Worm (Caenorhabditis elegans): ENCODE data around the gene glt-3.

Gene glt-3

DNA sequence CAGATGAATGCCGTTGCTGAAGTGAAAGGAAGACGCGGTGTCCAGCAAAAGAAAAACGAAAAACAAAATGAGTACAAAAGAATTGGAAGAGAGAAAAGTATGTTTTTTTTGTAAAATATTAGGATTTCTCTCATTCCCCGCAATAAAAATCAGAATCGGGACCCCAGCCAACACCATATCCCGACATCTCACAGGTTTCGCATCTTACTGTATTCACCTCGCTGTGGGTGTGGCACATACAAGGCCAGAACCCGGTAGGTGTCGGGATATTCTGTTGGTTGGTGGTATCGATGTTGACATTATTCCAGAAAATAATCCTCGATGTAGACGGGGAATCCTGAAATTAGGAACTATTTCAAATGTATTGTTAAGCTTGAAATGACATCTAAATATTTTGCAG lies 13.3 kb upstream of the glt-3 start:
- no peak for TF ChIP-seq bed-3 (GFP tag; optimal IDR thresholded peaks at IDR 0.05)
- no peak for TF ChIP-seq ceh-83 (GFP tag; optimal IDR thresholded peaks at IDR 0.05)
- TF ChIP-seq nhr-12 (tag; optimal IDR thresholded peaks at IDR 0.05): no peak
- TF ChIP-seq hlh-1 (tag; optimal IDR thresholded peaks at IDR 0.05): no peak
- no peak for TF ChIP-seq drap-1 (GFP tag; optimal IDR thresholded peaks at IDR 0.05)
- TF ChIP-seq lin-32 (GFP tag; optimal IDR thresholded peaks at IDR 0.05): no peak
- no peak for TF ChIP-seq snpc-4 (tag; optimal IDR thresholded peaks at IDR 0.05)
- no peak for TF ChIP-seq mep-1 (tag; optimal IDR thresholded peaks at IDR 0.05)
- TF ChIP-seq tbx-8 (GFP tag; optimal IDR thresholded peaks at IDR 0.05): no peak
- no peak for TF ChIP-seq ztf-11 (tag; optimal IDR thresholded peaks at IDR 0.05)
- no peak for TF ChIP-seq blmp-1 (tag; optimal IDR thresholded peaks at IDR 0.05)
- no peak for TF ChIP-seq lsy-2 (tag; optimal IDR thresholded peaks at IDR 0.05)
- no peak for TF ChIP-seq nhr-76 (tag; optimal IDR thresholded peaks at IDR 0.05)
- TF ChIP-seq pha-4 (tag; optimal IDR thresholded peaks at IDR 0.05): no peak
- no peak for TF ChIP-seq unc-120 (tag; optimal IDR thresholded peaks at IDR 0.05; ENCODE audit: poor library complexity, severe bottlenecking)

DNA sequence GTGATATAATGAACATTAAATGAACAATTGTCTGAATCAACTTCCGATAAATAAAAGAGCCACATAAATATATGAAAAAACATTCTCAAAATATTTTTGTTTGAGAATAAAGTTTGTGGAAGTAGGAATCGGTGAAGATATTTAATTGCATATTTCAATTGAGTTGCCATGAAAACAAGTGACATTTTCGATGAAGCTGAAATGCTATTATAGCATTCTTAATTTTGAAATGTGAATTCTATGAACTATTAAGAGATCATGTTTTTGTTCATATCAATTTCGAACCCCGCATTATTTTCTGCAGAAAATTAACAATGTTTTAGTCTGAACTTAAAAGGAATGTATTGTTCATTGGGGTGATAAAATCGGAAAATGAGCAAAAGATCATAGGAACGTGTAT lies 7.9 kb upstream of the glt-3 start, which contains the start of gene irld-21:
irld-21 (minus strand) TSS at position 101 of the 400 bp plus-strand sequence.
- TF ChIP-seq mep-1 (tag; optimal IDR thresholded peaks at IDR 0.05) (no peak), blmp-1 (tag; optimal IDR thresholded peaks at IDR 0.05) (no peak), unc-39 (tag; optimal IDR thresholded peaks at IDR 0.05) (no peak), nhr-12 (tag; optimal IDR thresholded peaks at IDR 0.05) (no peak), sptf-1 (tag; optimal IDR thresholded peaks at IDR 0.05) (no peak), mab-5 (tag; optimal IDR thresholded peaks at IDR 0.05) (no peak), unc-120 (tag; optimal IDR thresholded peaks at IDR 0.05; ENCODE audit: poor library complexity, severe bottlenecking) (no peak), unc-62 (GFP tag; optimal IDR thresholded peaks at IDR 0.05) (no peak), elt-1 (tag; optimal IDR thresholded peaks at IDR 0.05; ENCODE audit: borderline replicate concordance, insufficient read depth) (no peak), zip-8 (tag; optimal IDR thresholded peaks at IDR 0.05) (no peak), ceh-83 (GFP tag; optimal IDR thresholded peaks at IDR 0.05) (no peak), flh-1 (GFP tag; optimal IDR thresholded peaks at IDR 0.05) (no peak), nhr-2 (tag; optimal IDR thresholded peaks at IDR 0.05) (no peak), lsy-2 (tag; optimal IDR thresholded peaks at IDR 0.05) (no peak), cnd-1 (tag; optimal IDR thresholded peaks at IDR 0.05) (no peak), drap-1 (GFP tag; optimal IDR thresholded peaks at IDR 0.05) (no peak), pha-4 (tag; optimal IDR thresholded peaks at IDR 0.05) (no peak)

DNA sequence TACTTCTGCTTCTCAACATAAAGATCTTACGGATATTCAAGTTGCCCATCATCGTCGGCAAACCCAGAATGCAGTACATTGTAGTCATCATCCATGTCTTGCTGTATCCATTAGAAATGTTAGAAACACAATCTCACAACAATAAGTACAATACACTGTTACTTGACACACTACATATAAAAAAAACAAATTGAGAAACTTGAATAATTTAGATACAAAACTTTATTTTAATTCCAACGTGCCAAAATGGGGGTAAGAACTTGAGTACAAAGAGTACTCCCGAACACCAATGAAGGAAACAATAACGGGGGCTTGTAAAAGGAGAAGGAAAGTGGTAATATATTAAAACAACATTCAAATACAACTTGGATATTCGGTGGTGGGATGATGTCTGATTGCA lies 3.5 kb upstream of the glt-3 start, which contains the start of gene ctf-18:
ctf-18 (minus strand) TSS at position 101 of the 400 bp plus-strand sequence.
- TF ChIP-seq tbx-8 (GFP tag; optimal IDR thresholded peaks at IDR 0.05) (no peak), pha-4 (tag; optimal IDR thresholded peaks at IDR 0.05) (no peak), mab-5 (tag; optimal IDR thresholded peaks at IDR 0.05) (no peak), ztf-11 (tag; optimal IDR thresholded peaks at IDR 0.05) (no peak), ceh-43 (GFP tag; optimal IDR thresholded peaks at IDR 0.05) (no peak), hlh-1 (tag; optimal IDR thresholded peaks at IDR 0.05) (no peak), snpc-4 (tag; optimal IDR thresholded peaks at IDR 0.05) (no peak), ceh-83 (GFP tag; optimal IDR thresholded peaks at IDR 0.05) (no peak), nhr-28 (tag; optimal IDR thresholded peaks at IDR 0.05) (no peak), lin-32 (GFP tag; optimal IDR thresholded peaks at IDR 0.05) (no peak), lsy-2 (tag; optimal IDR thresholded peaks at IDR 0.05) (no peak), nhr-2 (tag; optimal IDR thresholded peaks at IDR 0.05) (no peak)

DNA sequence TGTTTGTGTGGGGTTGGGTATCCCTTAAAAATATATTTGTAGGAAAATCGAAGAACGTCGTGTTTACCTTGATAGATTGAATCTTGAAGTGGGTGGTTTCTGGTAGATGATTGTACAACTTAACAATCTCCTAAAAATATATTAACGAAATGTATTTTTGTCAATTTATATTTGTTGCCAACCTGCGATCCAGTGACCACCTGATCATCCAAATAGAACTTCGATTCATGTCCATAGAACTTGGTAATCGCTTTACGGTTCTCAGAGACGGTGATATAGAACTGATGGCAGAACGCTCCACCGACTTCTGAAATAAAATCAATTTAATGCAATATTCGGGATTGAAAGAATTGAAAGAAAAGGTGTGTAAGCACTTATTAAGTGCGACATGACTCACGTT lies 1.6 kb upstream of the glt-3 start:
- no peak for TF ChIP-seq unc-39 (tag; optimal IDR thresholded peaks at IDR 0.05)
- no peak for TF ChIP-seq lin-32 (GFP tag; optimal IDR thresholded peaks at IDR 0.05)
- TF ChIP-seq ztf-11 (tag; optimal IDR thresholded peaks at IDR 0.05): no peak
- TF ChIP-seq cnd-1 (tag; optimal IDR thresholded peaks at IDR 0.05): no peak
- TF ChIP-seq ces-1 (GFP tag; optimal IDR thresholded peaks at IDR 0.05): no peak
- TF ChIP-seq sem-2 (GFP tag; optimal IDR thresholded peaks at IDR 0.05): no peak
- no peak for TF ChIP-seq nhr-2 (tag; optimal IDR thresholded peaks at IDR 0.05)
- TF ChIP-seq elt-1 (tag; optimal IDR thresholded peaks at IDR 0.05; ENCODE audit: borderline replicate concordance, insufficient read depth): no peak
- TF ChIP-seq nhr-12 (tag; optimal IDR thresholded peaks at IDR 0.05): no peak
- no peak for TF ChIP-seq mep-1 (tag; optimal IDR thresholded peaks at IDR 0.05)
- no peak for TF ChIP-seq lin-13 (tag; optimal IDR thresholded peaks at IDR 0.05)
- no peak for TF ChIP-seq nhr-237 (tag; optimal IDR thresholded peaks at IDR 0.05)
- TF ChIP-seq unc-120 (tag; optimal IDR thresholded peaks at IDR 0.05; ENCODE audit: poor library complexity, severe bottlenecking): no peak
- TF ChIP-seq blmp-1 (tag; optimal IDR thresholded peaks at IDR 0.05): no peak
- no peak for TF ChIP-seq nhr-28 (tag; optimal IDR thresholded peaks at IDR 0.05)
- TF ChIP-seq ceh-83 (GFP tag; optimal IDR thresholded peaks at IDR 0.05): no peak
- no peak for TF ChIP-seq flh-1 (GFP tag; optimal IDR thresholded peaks at IDR 0.05)
- TF ChIP-seq mls-2 (tag; optimal IDR thresholded peaks at IDR 0.05): no peak
- no peak for TF ChIP-seq drap-1 (GFP tag; optimal IDR thresholded peaks at IDR 0.05)
